Worm (Caenorhabditis elegans): ENCODE results near the gene col-76.

col-76 gene

DNA sequence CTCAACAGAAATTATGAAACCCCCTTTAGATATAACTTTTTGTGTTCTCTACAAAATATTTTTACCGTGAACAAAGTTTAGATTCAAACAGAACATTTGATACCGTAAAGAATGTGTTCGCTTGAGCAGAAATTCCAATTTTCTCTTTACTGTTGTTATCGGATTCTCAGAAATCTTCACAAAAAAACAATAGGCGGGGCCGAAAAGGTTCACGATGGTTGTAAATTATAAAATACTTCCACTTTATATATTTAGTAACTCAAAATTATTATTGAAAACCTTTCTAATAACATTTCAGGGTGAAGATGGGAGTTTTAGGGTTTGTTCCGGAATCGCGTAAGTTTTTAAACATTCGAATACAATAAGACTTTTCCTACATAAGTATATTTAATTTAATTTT is 34.0 kb downstream of the col-76 start, which contains the start of gene nlp-5:
TSS of gene nlp-5 (plus strand) at position 301 of the 400 bp plus-strand sequence.
- TF ChIP-seq lim-6 (tag; optimal IDR thresholded peaks at IDR 0.05) (no peak), tbx-2 (tag; optimal IDR thresholded peaks at IDR 0.05) (no peak)

DNA sequence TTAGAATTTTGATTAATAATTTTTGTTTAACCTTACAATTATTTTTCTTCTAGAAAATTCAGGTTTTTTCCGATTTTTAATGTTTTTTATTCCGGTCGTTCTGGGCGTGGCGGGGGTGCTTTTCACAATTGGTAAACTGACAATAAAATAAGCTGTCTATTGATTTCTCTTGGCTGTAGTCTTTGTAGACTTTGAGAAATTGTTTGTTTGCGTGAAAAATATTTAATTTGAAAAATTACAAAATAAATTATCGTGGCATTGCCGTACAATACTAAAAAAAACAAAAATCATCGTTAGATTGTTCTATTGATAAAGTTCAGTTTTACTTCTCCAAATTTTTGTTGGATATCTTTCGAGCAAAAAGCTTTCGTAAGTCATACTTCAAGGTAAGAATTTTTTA is 42.3 kb downstream of the col-76 start, which contains the start of gene F35C11.3:
TSS of gene F35C11.3 (plus strand) at position 301 of the 400 bp plus-strand sequence.
- TF ChIP-seq sox-2 (GFP tag; IDR thresholded peaks at IDR 0.05) (no peak), K02D7.2 (tag; optimal IDR thresholded peaks at IDR 0.05) (no peak), F13H6.1 (tag; optimal IDR thresholded peaks at IDR 0.05) (no peak), fkh-6 (tag; optimal IDR thresholded peaks at IDR 0.05) (no peak), rnt-1 (tag; optimal IDR thresholded peaks at IDR 0.05) (no peak), ceh-34 (tag; optimal IDR thresholded peaks at IDR 0.05) (no peak), ceh-19 (GFP tag; optimal IDR thresholded peaks at IDR 0.05) (no peak), ceh-30 (tag; optimal IDR thresholded peaks at IDR 0.05) (no peak)

DNA sequence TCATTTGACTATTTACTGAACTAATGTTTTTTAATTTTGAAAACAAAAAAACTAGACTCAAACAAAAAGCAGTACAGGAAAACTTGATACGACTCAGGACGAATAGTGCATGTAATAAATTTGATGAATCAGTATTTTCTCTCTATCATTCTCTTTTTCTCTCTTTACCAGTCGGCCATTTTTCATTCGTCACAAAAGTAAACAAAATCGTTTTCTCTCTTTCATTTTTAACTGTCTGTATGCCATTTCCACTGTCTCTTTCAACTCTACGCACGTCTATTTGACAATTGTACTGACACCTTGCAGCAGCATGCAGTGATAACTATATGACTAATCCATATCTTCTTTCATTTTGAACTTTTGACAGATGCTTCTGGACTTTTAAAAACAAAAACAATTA is 44.6 kb downstream of the col-76 start, which contains the start of the genes F35C11.2 and F35C11.4:
TSS of gene F35C11.2 (minus strand) at position 90 of the 400 bp plus-strand sequence.
TSS of gene F35C11.4 (plus strand) at position 260 of the 400 bp plus-strand sequence.
- TF ChIP-seq pax-1 (tag; optimal IDR thresholded peaks at IDR 0.05) (no peak), unc-42 (tag; optimal IDR thresholded peaks at IDR 0.05) (no peak), hlh-6 (tag; optimal IDR thresholded peaks at IDR 0.05) (no peak), madf-2 (tag; optimal IDR thresholded peaks at IDR 0.05) (no peak), elt-4 (tag; optimal IDR thresholded peaks at IDR 0.05) (no peak), sox-2 (GFP tag; IDR thresholded peaks at IDR 0.05) (no peak), ref-2 (tag; optimal IDR thresholded peaks at IDR 0.05) (no peak), sox-4 (tag; optimal IDR thresholded peaks at IDR 0.05) (no peak), pag-3 (tag; optimal IDR thresholded peaks at IDR 0.05; ENCODE audit: borderline replicate concordance) (no peak), C38D4.7 (GFP tag; optimal IDR thresholded peaks at IDR 0.05) (no peak), pros-1 (tag; optimal IDR thresholded peaks at IDR 0.05) (no peak), gmeb-2 (tag; optimal IDR thresholded peaks at IDR 0.05) (no peak), ceh-14 (tag; optimal IDR thresholded peaks at IDR 0.05) (no peak), ceh-18 (tag; optimal IDR thresholded peaks at IDR 0.05) (no peak), ceh-19 (GFP tag; optimal IDR thresholded peaks at IDR 0.05) (no peak), ceh-9 (tag; optimal IDR thresholded peaks at IDR 0.05) (no peak), ceh-48 (tag; optimal IDR thresholded peaks at IDR 0.05) (no peak)

DNA sequence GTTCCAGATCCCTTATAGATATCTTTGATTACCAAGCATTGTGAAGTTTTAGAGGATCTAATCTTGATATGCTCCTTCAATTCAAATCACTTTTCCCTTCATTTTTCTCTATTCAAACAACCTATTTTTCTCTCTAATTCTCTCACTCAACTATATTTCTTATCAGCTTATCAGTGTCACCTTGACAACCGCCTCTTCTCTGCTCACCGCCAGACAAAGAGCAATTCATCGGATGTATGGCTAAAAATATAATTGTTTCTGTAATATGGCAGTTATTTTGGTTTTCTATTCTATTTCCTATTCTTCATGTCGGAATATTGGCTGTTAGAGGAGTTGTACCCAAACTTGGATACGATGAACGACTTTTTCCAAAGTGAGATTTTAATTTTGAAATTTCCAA is 45.6 kb downstream of the col-76 start:
- TF ChIP-seq K02D7.2 (tag; optimal IDR thresholded peaks at IDR 0.05), result no peak
- TF ChIP-seq nhr-11 (tag; optimal IDR thresholded peaks at IDR 0.05), result no peak
- TF ChIP-seq fkh-10 (GFP tag; optimal IDR thresholded peaks at IDR 0.05), result no peak
- TF ChIP-seq lim-6 (tag; optimal IDR thresholded peaks at IDR 0.05), result no peak
- peak; percentile 55 for TF ChIP-seq elt-2 (tag; optimal IDR thresholded peaks at IDR 0.05)

DNA sequence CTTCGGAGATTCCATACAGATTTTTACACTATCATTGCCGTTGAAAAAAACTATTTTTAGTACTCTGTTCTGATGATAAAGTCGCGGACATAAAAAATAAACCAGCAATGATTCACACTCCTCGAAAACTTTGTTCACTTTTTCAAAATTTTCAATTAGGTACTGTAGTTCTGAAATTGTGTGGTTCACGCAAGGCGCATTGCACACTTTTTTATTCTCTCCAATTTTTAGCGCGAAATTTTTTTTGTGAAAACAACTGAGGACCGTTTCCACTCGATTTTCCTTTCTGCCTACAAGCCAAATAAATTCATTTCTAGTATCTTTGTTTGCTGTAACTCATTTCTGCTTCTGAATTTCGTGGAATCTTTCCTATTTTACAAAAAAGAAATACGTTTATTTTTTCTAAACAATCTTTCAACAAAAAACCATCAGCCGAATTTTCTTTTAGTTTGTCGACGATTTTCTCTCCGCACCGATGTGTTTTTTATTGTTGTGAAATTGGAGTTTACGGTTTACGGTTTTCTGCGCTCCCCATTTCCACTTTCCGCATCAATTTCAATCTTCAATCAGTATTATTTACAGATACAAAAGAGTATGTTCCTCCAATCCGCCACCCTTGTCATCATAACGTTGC is 49.1 kb downstream of the col-76 start, which contains the start of gene F35C11.5:
TSS of gene F35C11.5 (plus strand) at position 584 of the 634 bp plus-strand sequence.
- TF ChIP-seq ets-4 (tag; optimal IDR thresholded peaks at IDR 0.05), result no peak
- no peak for TF ChIP-seq elt-4 (tag; optimal IDR thresholded peaks at IDR 0.05)
- TF ChIP-seq ref-2 (tag; optimal IDR thresholded peaks at IDR 0.05), result no peak
- no peak for TF ChIP-seq ceh-45 (GFP tag; IDR thresholded peaks at IDR 0.05)
- no peak for TF ChIP-seq lin-11 (tag; optimal IDR thresholded peaks at IDR 0.05)
- TF ChIP-seq mec-3 (tag; optimal IDR thresholded peaks at IDR 0.05; ENCODE audit: borderline replicate concordance), result no peak
- TF ChIP-seq pha-2 (tag; optimal IDR thresholded peaks at IDR 0.05), result no peak
- no peak for TF ChIP-seq nhr-232 (tag; optimal IDR thresholded peaks at IDR 0.05)
- no peak for TF ChIP-seq fkh-6 (tag; optimal IDR thresholded peaks at IDR 0.05)
- TF ChIP-seq ceh-24 (tag; optimal IDR thresholded peaks at IDR 0.05), result no peak

All from whole organism, late embryonic.